Worm (Caenorhabditis elegans) whole organism, early embryonic: ENCODE results near the gene eif-1.

ENCODE experiments used
- ama-1 ChIP-seq: fragments of 150-350 bp; optimal IDR thresholded peaks from 2 replicates; lab custom pipeline; 2014
- ets-7 ChIP-seq: sonication (generic microtip); optimal IDR thresholded peaks from 2 replicates; lab custom pipeline; 2016; ENCODE audit warnings: missing genotype, missing genetic modification characterization, missing compliant biosample characterization
- flt-1 ChIP-seq: fragments of 200-800 bp; sonication (Bioruptor generic); IDR thresholded peaks from 2 replicates; pipeline ENCODE4 v1.3.6; 2022; ENCODE audit warnings: missing genetic modification characterization, missing compliant biosample characterization
- hmbx-1 ChIP-seq: sonication (generic microtip); optimal IDR thresholded peaks from 2 replicates; lab custom pipeline; 2016; ENCODE audit warnings: mild to moderate bottlenecking, missing genetic modification characterization, missing compliant biosample characterization
- pes-1 ChIP-seq: fragments of 200-800 bp; sonication (Bioruptor generic); IDR thresholded peaks from 2 replicates; pipeline ENCODE4 v1.3.6; 2022; ENCODE audit warnings: missing genetic modification reagents, missing genetic modification characterization, missing compliant biosample characterization
- sea-1 ChIP-seq: fragments of 200-800 bp; sonication (Bioruptor generic); conservative IDR thresholded peaks from 2 replicates; pipeline ENCODE4 v1.3.6; 2022; ENCODE audit warnings: missing genetic modification characterization, missing compliant biosample characterization
- tbx-11 ChIP-seq: fragments of 200-800 bp; sonication (Bioruptor generic); IDR thresholded peaks from 2 replicates; pipeline ENCODE4 v1.3.6; 2022; ENCODE audit warnings: missing genetic modification characterization, missing compliant biosample characterization
- tbx-37 ChIP-seq: fragments of 200-800 bp; sonication (Bioruptor generic); conservative IDR thresholded peaks from 2 replicates; pipeline ENCODE4 v1.3.6; 2022; ENCODE audit warnings: missing genetic modification reagents, missing genetic modification characterization, missing compliant biosample characterization
- tra-4 ChIP-seq: sonication (generic microtip); optimal IDR thresholded peaks from 2 replicates; lab custom pipeline; 2017; ENCODE audit warnings: missing genetic modification characterization, missing compliant biosample characterization

ce11 chrII:4975311-4975710, 18.1 kb downstream of the eif-1 start:
- TF ChIP-seq pes-1 (GFP tag; lab: Robert Waterston, UW) (no peak), flt-1 (no peak), tbx-11 (GFP tag; lab: Robert Waterston, UW) (no peak), tra-4 (no peak), ama-1 (no peak), hmbx-1 (tag; lab: Kevin White, UChicago) (no peak), sea-1 (no peak), ets-7 (tag; lab: Kevin White, UChicago) (no peak), tbx-37 (GFP tag; lab: Robert Waterston, UW) (no peak)
